Worm (Caenorhabditis elegans) whole organism, L2 larva: Measurements from ENCODE around the gene gst-5.

ENCODE experiments used
- ama-1 ChIP-seq: fragments of 150-350 bp; optimal IDR thresholded peaks from 2 replicates; lab custom pipeline; 2018; ENCODE audit warnings: inconsistent platforms
- ceh-82 ChIP-seq: fragments of 150-350 bp; optimal IDR thresholded peaks from 2 replicates; lab custom pipeline; 2014; ENCODE audit warnings: missing biosample characterization, missing genetic modification characterization
- nhr-237 ChIP-seq: fragments of 150-350 bp; optimal IDR thresholded peaks from 2 replicates; lab custom pipeline; 2014; ENCODE audit warnings: missing biosample characterization, missing genetic modification characterization
- zag-1 ChIP-seq: fragments of 150-350 bp; optimal IDR thresholded peaks from 2 replicates; lab custom pipeline; 2014; ENCODE audit warnings: missing biosample characterization, missing genetic modification characterization

DNA sequence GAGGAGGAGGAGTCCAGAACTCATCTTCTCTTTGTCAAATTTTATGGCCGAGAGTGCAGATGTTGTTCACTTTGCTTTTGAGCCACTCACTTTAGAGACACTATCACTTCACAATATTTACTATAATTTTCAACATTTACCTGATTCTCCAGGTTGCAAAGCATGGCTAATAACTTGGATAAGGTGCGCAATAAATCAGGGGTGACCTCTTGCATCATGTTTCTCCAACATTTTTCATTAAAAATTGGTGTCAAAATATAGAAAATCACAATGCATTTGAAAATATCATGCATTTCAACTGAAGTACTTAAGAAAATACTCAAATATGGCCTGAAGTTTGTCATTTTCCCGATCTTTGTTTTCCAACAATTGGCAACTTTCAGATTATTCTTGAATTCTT lies 45.4 kb downstream of the gst-5 start:
- TF ChIP-seq nhr-237 (tag; lab: Kevin White, UChicago) (no peak), ama-1 (lab: Kevin White, UChicago) (no peak), zag-1 (tag; lab: Kevin White, UChicago) (no peak), ceh-82 (no peak)
